Fruit fly (Drosophila melanogaster) whole organism, embryonic: ENCODE data around the gene wwk.
A peak's percentile ranks its signal among the peaks of the same experiment; 100 is the strongest.

ENCODE experiments used
- Atf-2 ChIP-seq: fragments of 200-800 bp; sonication (Bioruptor generic); optimal IDR thresholded peaks from 2 replicates; lab custom pipeline; 2016; ENCODE audit warnings: missing biosample characterization, missing genetic modification characterization
- C15 ChIP-seq: fragments of 200-800 bp; sonication (Bioruptor generic); IDR thresholded peaks from 3 replicates; pipeline ENCODE4 v1.3.6; 2022; ENCODE audit warnings: missing biosample characterization, missing genetic modification characterization
- CG10462 ChIP-seq: fragments of 200-800 bp; sonication (Bioruptor generic); optimal IDR thresholded peaks from 2 replicates; lab custom pipeline; 2016; ENCODE audit warnings: missing biosample characterization, missing genetic modification characterization
- CG11456 ChIP-seq: fragments of 200-800 bp; sonication (Bioruptor generic); IDR thresholded peaks from 3 replicates; pipeline ENCODE4 v1.3.6; 2022; ENCODE audit warnings: missing biosample characterization, missing genetic modification characterization
- CG11723 ChIP-seq: fragments of 200-800 bp; sonication (Bioruptor generic); optimal IDR thresholded peaks from 2 replicates; lab custom pipeline; 2017; ENCODE audit warnings: missing biosample characterization, mild to moderate bottlenecking, missing genetic modification characterization
- CG12155 ChIP-seq: fragments of 200-800 bp; sonication (Bioruptor generic); optimal IDR thresholded peaks from 3 replicates; lab custom pipeline; 2016; ENCODE audit warnings: missing biosample characterization, missing genetic modification characterization
- CG12299 ChIP-seq: fragments of 200-800 bp; sonication (Bioruptor generic); optimal IDR thresholded peaks from 2 replicates; lab custom pipeline; 2018; ENCODE audit warnings: missing biosample characterization, mild to moderate bottlenecking, missing genetic modification characterization
- CG13123 ChIP-seq: fragments of 200-800 bp; sonication (Bioruptor generic); optimal IDR thresholded peaks from 2 replicates; lab custom pipeline; 2016; ENCODE audit warnings: missing biosample characterization, missing genetic modification characterization
- CG13296 ChIP-seq: fragments of 200-800 bp; sonication (Bioruptor generic); optimal IDR thresholded peaks from 3 replicates; lab custom pipeline; 2018; ENCODE audit warnings: missing biosample characterization, mild to moderate bottlenecking, missing genetic modification characterization
- CG14050 ChIP-seq: fragments of 200-800 bp; sonication (Bioruptor generic); IDR thresholded peaks from 3 replicates; pipeline ENCODE4 v1.3.6; 2022; ENCODE audit warnings: missing biosample characterization, missing genetic modification characterization
- CG15479 ChIP-seq: fragments of 200-800 bp; sonication (Bioruptor generic); optimal IDR thresholded peaks from 3 replicates; lab custom pipeline; 2019; ENCODE audit warnings: missing biosample characterization, mild to moderate bottlenecking, missing genetic modification characterization, moderate library complexity
- CG1603 ChIP-seq: fragments of 200-800 bp; sonication (Bioruptor generic); optimal IDR thresholded peaks from 2 replicates; lab custom pipeline; 2019; ENCODE audit warnings: missing biosample characterization, mild to moderate bottlenecking, missing genetic modification characterization, moderate library complexity
- CG16813 ChIP-seq: fragments of 200-800 bp; sonication (Bioruptor generic); IDR thresholded peaks from 3 replicates; pipeline ENCODE4 v1.3.6; 2022; ENCODE audit warnings: missing biosample characterization, missing genetic modification characterization; ENCODE audit not compliant: partially characterized antibody
- CG1792 ChIP-seq: fragments of 200-800 bp; sonication (Bioruptor generic); optimal IDR thresholded peaks from 2 replicates; lab custom pipeline; 2016; ENCODE audit warnings: missing biosample characterization, missing genetic modification characterization
- CG2199 ChIP-seq: fragments of 200-800 bp; sonication (Bioruptor generic); IDR thresholded peaks from 3 replicates; pipeline ENCODE4 v1.3.6; 2022; ENCODE audit warnings: missing biosample characterization, missing genetic modification characterization
- CG30020 ChIP-seq: fragments of 200-800 bp; optimal IDR thresholded peaks from 2 replicates; lab custom pipeline; 2019; ENCODE audit warnings: missing biosample characterization, mild to moderate bottlenecking, missing genetic modification characterization, moderate library complexity
- CG34376 ChIP-seq: fragments of 200-800 bp; sonication (Bioruptor generic); optimal IDR thresholded peaks from 2 replicates; lab custom pipeline; 2018; ENCODE audit warnings: missing biosample characterization, mild to moderate bottlenecking, missing genetic modification characterization
- CG34422 ChIP-seq: fragments of 200-800 bp; sonication (Bioruptor generic); IDR thresholded peaks from 3 replicates; pipeline ENCODE4 v1.3.6; 2022; ENCODE audit warnings: missing biosample characterization, missing genetic modification characterization
- CG42726 ChIP-seq: fragments of 200-800 bp; sonication (Bioruptor generic); IDR thresholded peaks from 2 replicates; pipeline ENCODE4 v1.3.6; 2022; ENCODE audit warnings: missing biosample characterization, missing genetic modification characterization; ENCODE audit not compliant: partially characterized antibody
- CG8478 ChIP-seq: fragments of >200 bp; optimal IDR thresholded peaks from 2 replicates; lab custom pipeline; 2018
- CG9817 ChIP-seq: fragments of 200-800 bp; sonication (Bioruptor generic); optimal IDR thresholded peaks from 2 replicates; lab custom pipeline; 2018; ENCODE audit warnings: missing biosample characterization, mild to moderate bottlenecking, missing genetic modification characterization, moderate library complexity
- CG9932 ChIP-seq: fragments of 200-800 bp; sonication (Bioruptor generic); IDR thresholded peaks from 2 replicates; pipeline ENCODE4 v1.3.6; 2022; ENCODE audit warnings: missing biosample characterization, missing genetic modification characterization
- D ChIP-seq, 2 experiments: fragments of 200-800 bp in 1 of 2; fragments of >200 bp in 1 of 2; sonication (Bioruptor generic) in 1 of 2; optimal IDR thresholded peaks; 2 replicates in 1 of 2; 3 replicates in 1 of 2; lab custom pipeline; 2017; ENCODE audit warnings: mild to moderate bottlenecking in 1 of 2, missing biosample characterization in 1 of 2, missing genetic modification characterization in 1 of 2, missing genetic modification reagents in 1 of 2
- D19B ChIP-seq: fragments of 200-800 bp; sonication (Bioruptor generic); optimal IDR thresholded peaks from 2 replicates; lab custom pipeline; 2017; ENCODE audit warnings: missing biosample characterization, mild to moderate bottlenecking, missing genetic modification characterization
- Dp ChIP-seq: fragments of 200-800 bp; sonication (Bioruptor generic); optimal IDR thresholded peaks from 2 replicates; lab custom pipeline; 2018; ENCODE audit warnings: missing biosample characterization, mild to moderate bottlenecking, missing genetic modification characterization, moderate library complexity
- Ets65A ChIP-seq: fragments of 200-800 bp; sonication (Bioruptor generic); peaks from one replicate; lab custom pipeline; 2016; ENCODE audit warnings: missing biosample characterization, missing genetic modification characterization
- Fer1 ChIP-seq: fragments of 200-800 bp; sonication (Bioruptor generic); optimal IDR thresholded peaks from 2 replicates; lab custom pipeline; 2017; ENCODE audit warnings: missing biosample characterization, mild to moderate bottlenecking, missing genetic modification characterization
- Gsc ChIP-seq: fragments of 200-800 bp; sonication (Bioruptor generic); IDR thresholded peaks from 2 replicates; pipeline ENCODE4 v1.3.6; 2022; ENCODE audit warnings: missing biosample characterization, missing genetic modification characterization
- Hand ChIP-seq: fragments of 200-800 bp; sonication (Bioruptor generic); optimal IDR thresholded peaks from 2 replicates; lab custom pipeline; 2017; ENCODE audit warnings: mild to moderate bottlenecking, missing biosample characterization, missing genetic modification reagents, missing genetic modification characterization
- MBD-R2 ChIP-seq: fragments of 200-800 bp; sonication (Bioruptor generic); IDR thresholded peaks from 2 replicates; pipeline ENCODE4 v1.3.6; 2022; ENCODE audit warnings: missing biosample characterization, missing genetic modification characterization
- Nf-YB ChIP-seq: fragments of 200-800 bp; sonication (Bioruptor generic); optimal IDR thresholded peaks from 3 replicates; lab custom pipeline; 2019; ENCODE audit warnings: missing biosample characterization, mild to moderate bottlenecking, missing genetic modification characterization, moderate library complexity
- Oli ChIP-seq: fragments of 200-800 bp; sonication (Bioruptor generic); optimal IDR thresholded peaks from 2 replicates; lab custom pipeline; 2018; ENCODE audit warnings: missing biosample characterization, mild to moderate bottlenecking, missing genetic modification characterization, moderate library complexity
- Poxn ChIP-seq: fragments of 200-800 bp; sonication (Bioruptor generic); IDR thresholded peaks from 2 replicates; pipeline ENCODE4 v1.3.6; 2022; ENCODE audit warnings: missing biosample characterization, missing genetic modification characterization
- Rx ChIP-seq: fragments of 200-800 bp; sonication (Bioruptor generic); IDR thresholded peaks from 2 replicates; pipeline ENCODE4 v1.3.6; 2022; ENCODE audit warnings: missing biosample characterization, missing genetic modification characterization
- bowl ChIP-seq: fragments of 200-800 bp; sonication (Bioruptor generic); IDR thresholded peaks from 2 replicates; pipeline ENCODE4 v1.3.6; 2022; ENCODE audit warnings: missing biosample characterization, missing genetic modification characterization
- cas ChIP-seq: fragments of 200-800 bp; sonication (Bioruptor generic); IDR thresholded peaks from 2 replicates; pipeline ENCODE4 v1.3.6; 2022; ENCODE audit warnings: missing biosample characterization, missing genetic modification characterization
- chinmo ChIP-seq: fragments of 200-800 bp; sonication (Bioruptor generic); IDR thresholded peaks from 4 replicates; pipeline ENCODE4 v1.3.6; 2022; ENCODE audit warnings: missing biosample characterization, missing genetic modification characterization; ENCODE audit not compliant: partially characterized antibody
- da ChIP-seq: fragments of 200-800 bp; sonication (Bioruptor generic); optimal IDR thresholded peaks from 2 replicates; lab custom pipeline; 2016; ENCODE audit warnings: missing biosample characterization, missing genetic modification characterization
- dmrt11E ChIP-seq: fragments of 200-800 bp; sonication (Bioruptor generic); optimal IDR thresholded peaks from 3 replicates; lab custom pipeline; 2018; ENCODE audit warnings: missing biosample characterization, mild to moderate bottlenecking, missing genetic modification characterization, moderate library complexity
- fd64A ChIP-seq: fragments of 200-800 bp; sonication (Bioruptor generic); optimal IDR thresholded peaks from 3 replicates; lab custom pipeline; 2018; ENCODE audit warnings: missing biosample characterization, mild to moderate bottlenecking, missing genetic modification characterization
- gsb-n ChIP-seq: fragments of 200-800 bp; sonication (Bioruptor generic); optimal IDR thresholded peaks from 3 replicates; lab custom pipeline; 2018; ENCODE audit warnings: missing biosample characterization, mild to moderate bottlenecking, missing genetic modification characterization
- gt ChIP-seq: fragments of 200-800 bp; sonication (Bioruptor generic); IDR thresholded peaks from 2 replicates; pipeline ENCODE4 v1.3.6; 2022; ENCODE audit warnings: missing biosample characterization, missing genetic modification characterization
- jumu ChIP-seq: fragments of 200-800 bp; sonication (Bioruptor generic); optimal IDR thresholded peaks from 3 replicates; lab custom pipeline; 2016; ENCODE audit warnings: missing biosample characterization, missing genetic modification characterization
- oc ChIP-seq: fragments of 200-800 bp; sonication (Bioruptor generic); optimal IDR thresholded peaks from 2 replicates; lab custom pipeline; 2018; ENCODE audit warnings: missing biosample characterization, mild to moderate bottlenecking, missing genetic modification characterization, moderate library complexity
- ranshi ChIP-seq: fragments of 200-800 bp; sonication (Bioruptor generic); IDR thresholded peaks from 2 replicates; pipeline ENCODE4 v1.3.6; 2022; ENCODE audit warnings: missing biosample characterization, missing genetic modification characterization
- rib ChIP-seq: fragments of 200-800 bp; sonication (Bioruptor generic); IDR thresholded peaks from 2 replicates; pipeline ENCODE4 v1.3.6; 2022; ENCODE audit warnings: missing biosample characterization, missing genetic modification characterization
- sens ChIP-seq: fragments of 200-800 bp; sonication (Bioruptor generic); peaks from one replicate; lab custom pipeline; 2016; ENCODE audit warnings: missing biosample characterization, missing genetic modification characterization
- vfl ChIP-seq: fragments of 200-800 bp; sonication (Bioruptor generic); optimal IDR thresholded peaks from 2 replicates; lab custom pipeline; 2016; ENCODE audit warnings: missing biosample characterization, missing genetic modification characterization
- wdn ChIP-seq: fragments of 200-800 bp; sonication (Bioruptor generic); IDR thresholded peaks from 2 replicates; pipeline ENCODE4 v1.3.6; 2022; ENCODE audit warnings: missing biosample characterization, missing genetic modification characterization
- z ChIP-seq: fragments of 200-800 bp; sonication (Bioruptor generic); IDR thresholded peaks from 3 replicates; pipeline ENCODE4 v1.3.6; 2022; ENCODE audit warnings: missing biosample characterization, missing genetic modification characterization
- zf30C ChIP-seq: fragments of 200-800 bp; sonication (Bioruptor generic); optimal IDR thresholded peaks from 3 replicates; lab custom pipeline; 2018; ENCODE audit warnings: missing biosample characterization, mild to moderate bottlenecking, missing genetic modification characterization

The wwk gene

DNA sequence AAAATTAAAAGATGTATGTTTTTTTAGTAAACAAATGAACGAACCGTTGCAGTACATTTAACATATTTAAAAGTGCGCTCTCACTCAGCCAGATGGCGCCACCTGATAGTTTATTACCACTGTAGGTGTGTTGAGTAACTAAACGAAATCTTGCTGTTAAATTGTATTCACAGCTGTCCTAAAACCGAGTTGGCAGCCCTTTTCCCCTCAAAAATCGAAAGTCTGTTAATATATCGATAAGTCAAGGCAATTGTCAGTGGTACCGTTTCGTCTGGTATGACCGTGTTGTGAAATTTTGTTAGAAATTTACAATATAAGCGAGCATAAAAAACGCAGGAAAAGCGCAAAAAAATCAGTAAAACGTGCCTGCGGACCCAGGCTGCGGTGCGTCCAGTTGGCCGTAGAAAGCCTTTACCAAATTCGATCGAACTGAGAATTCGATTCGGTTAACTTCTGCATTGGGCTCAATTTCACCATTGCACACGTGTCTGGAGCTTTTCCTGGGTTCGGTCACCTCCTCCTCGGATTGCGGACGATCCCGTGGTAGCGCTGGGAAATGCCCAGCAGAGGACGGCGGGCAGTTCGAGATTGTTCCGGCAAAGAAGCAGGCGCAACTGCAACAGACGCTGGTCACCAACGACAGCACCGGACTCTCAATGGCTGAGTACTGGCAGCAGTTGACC, 38.8 kb downstream of the wwk start, which contains the start of gene stc (continued):
- TF ChIP-seq CG1792 (GFP tag; lab: Kevin White, UChicago) (peak; percentile 52), CG12299 (tag; lab: Kevin White, UChicago) (no peak), CG8478 (lab: Kevin White, UChicago) (no peak), Rx (GFP tag; lab: Robert Waterston, UW) (no peak), gsb-n (tag; lab: Kevin White, UChicago) (peak; percentile 53), z (GFP tag; lab: Robert Waterston, UW) (no peak), CG13123 (GFP tag; lab: Kevin White, UChicago) (peak; percentile 61), CG15479 (GFP tag; lab: Kevin White, UChicago) (no peak), oc (tag; lab: Kevin White, UChicago) (no peak), CG10462 (GFP tag; lab: Kevin White, UChicago) (no peak), da (GFP tag; lab: Kevin White, UChicago) (peak; percentile 32), fd64A (GFP tag; lab: Kevin White, UChicago) (no peak), CG9817 (peak; percentile 35), C15 (GFP tag; lab: Robert Waterston, UW) (no peak), CG42726 (GFP tag; lab: Robert Waterston, UW) (peak; percentile 80), CG34422 (GFP tag; lab: Robert Waterston, UW) (no peak), Gsc (GFP tag; lab: Robert Waterston, UW) (no peak), cas (no peak), Atf-2 (GFP tag; lab: Kevin White, UChicago) (peak; percentile 14), MBD-R2 (GFP tag; lab: Robert Waterston, UW) (peak; percentile 81), CG30020 (tag; lab: Kevin White, UChicago) (no peak), D (optimal IDR thresholded peaks at IDR 0.05; lab: Kevin White, UChicago) (no peak), D (GFP tag; optimal IDR thresholded peaks at IDR 0.05; lab: Kevin White, UChicago) (no peak), Nf-YB (GFP tag; lab: Kevin White, UChicago) (peak; percentile 11), jumu (GFP tag; lab: Kevin White, UChicago) (peak; percentile 3), Oli (no peak), CG16813 (GFP tag; lab: Robert Waterston, UW) (peak; percentile 75), Dp (peak; percentile 70), zf30C (peak; percentile 8), Fer1 (GFP tag; lab: Kevin White, UChicago) (no peak), D19B (GFP tag; lab: Kevin White, UChicago) (no peak), CG11456 (GFP tag; lab: Robert Waterston, UW) (peak; percentile 76), sens (GFP tag; lab: Kevin White, UChicago) (peak; percentile 93), wdn (GFP tag; lab: Robert Waterston, UW) (no peak), Poxn (GFP tag; lab: Robert Waterston, UW) (no peak), CG2199 (GFP tag; lab: Robert Waterston, UW) (peak; percentile 69; the same call in 2 of the 3 replicates), chinmo (GFP tag; lab: Robert Waterston, UW) (0 out of 4 replicates have a peak, but pooled peaks have one; percentile 68), CG34376 (peak; percentile 15), CG1603 (tag; lab: Kevin White, UChicago) (peak; percentile 91), CG12155 (peak; percentile 18), Ets65A (GFP tag; lab: Kevin White, UChicago) (peak; percentile 79), bowl (GFP tag; lab: Robert Waterston, UW) (no peak), rib (GFP tag; lab: Robert Waterston, UW) (no peak), CG11723 (GFP tag; lab: Kevin White, UChicago) (no peak), Hand (GFP tag; lab: Kevin White, UChicago) (no peak), CG14050 (GFP tag; lab: Robert Waterston, UW) (no peak), ranshi (GFP tag; lab: Robert Waterston, UW) (no peak; the same call in 1 of the 2 replicates), CG9932 (GFP tag; lab: Robert Waterston, UW) (peak; percentile 69), vfl (GFP tag; lab: Kevin White, UChicago) (peak; percentile 10), dmrt11E (peak; percentile 37), gt (no peak), CG13296 (no peak)
